Worm (Caenorhabditis elegans) whole organism, L4 larva: Measurements from ENCODE around the gene hip-1.

Experiments used
- Y48G9A.11 ChIP-seq: fragments of 200-800 bp; sonication (Bioruptor generic); IDR thresholded peaks from 2 replicates; pipeline ENCODE4 v1.3.6; 2022; ENCODE audit warnings: missing genetic modification reagents, missing genetic modification characterization, missing compliant biosample characterization
- snpc-4 ChIP-seq: fragments of 150-350 bp; optimal IDR thresholded peaks from 2 replicates; lab custom pipeline; 2014; ENCODE audit warnings: missing biosample characterization, missing genetic modification characterization

DNA sequence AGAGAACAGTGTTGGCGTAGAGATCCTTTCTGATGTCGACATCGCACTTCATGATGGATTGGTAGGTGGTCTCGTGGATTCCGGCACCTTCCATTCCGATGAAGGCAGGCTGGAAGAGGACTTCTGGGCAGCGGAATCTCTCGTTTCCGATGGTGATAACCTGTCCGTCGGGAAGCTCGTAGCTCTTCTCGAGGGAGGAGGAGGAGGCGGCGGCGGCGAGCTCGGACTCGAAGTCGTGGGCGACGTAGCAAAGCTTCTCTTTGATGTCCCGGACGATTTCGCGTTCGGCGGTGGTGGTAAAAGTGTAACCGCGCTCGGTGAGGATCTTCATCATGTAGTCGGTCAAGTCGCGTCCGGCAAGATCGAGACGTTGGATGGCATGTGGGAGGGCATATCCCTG, 17.5 kb downstream of the hip-1 start:
- no peak for TF ChIP-seq Y48G9A.11
- no peak for TF ChIP-seq snpc-4 (tag; lab: Kevin White, UChicago)
